Worm (Caenorhabditis elegans) whole organism, L4 larva: ENCODE data around the gene K07D4.5.

Experiments
- F44E2.7 ChIP-seq: fragments of 200-800 bp; sonication (Bioruptor generic); IDR thresholded peaks from 2 replicates; pipeline ENCODE4 v2.1.2; 2022; ENCODE audit warnings: missing genetic modification characterization, missing compliant biosample characterization
- ZK337.2 ChIP-seq: fragments of 200-800 bp; sonication (Bioruptor generic); IDR thresholded peaks from 2 replicates; pipeline ENCODE4 v1.3.6; 2022; ENCODE audit warnings: missing genetic modification reagents, missing genetic modification characterization, missing compliant biosample characterization
- aha-1 ChIP-seq: fragments of 150-350 bp; peaks from one replicate; lab custom pipeline; 2014; ENCODE audit warnings: missing biosample characterization, missing genetic modification characterization
- ama-1 ChIP-seq: fragments of 150-350 bp; optimal IDR thresholded peaks from 2 replicates; lab custom pipeline; 2014; ENCODE audit warnings: inconsistent platforms, mixed read lengths
- ceh-62 ChIP-seq: sonication (generic microtip); optimal IDR thresholded peaks from 2 replicates; lab custom pipeline; 2017; ENCODE audit warnings: missing biosample characterization, missing genetic modification characterization
- lin-29 ChIP-seq: fragments of 200-800 bp; sonication (Bioruptor generic); IDR thresholded peaks from 2 replicates; pipeline ENCODE4 v1.3.6; 2022; ENCODE audit warnings: missing genetic modification reagents, missing genetic modification characterization, missing compliant biosample characterization
- mes-2 ChIP-seq: sonication (generic microtip); optimal IDR thresholded peaks from 2 replicates; lab custom pipeline; 2016; ENCODE audit warnings: missing genotype, mild to moderate bottlenecking, missing genetic modification characterization, missing compliant biosample characterization; ENCODE audit not compliant: poor library complexity, severe bottlenecking
- nhr-102 ChIP-seq: sonication (generic microtip); optimal IDR thresholded peaks from 2 replicates; lab custom pipeline; 2016; ENCODE audit warnings: mild to moderate bottlenecking, missing genetic modification characterization, moderate library complexity, missing compliant biosample characterization
- nhr-237 ChIP-seq: sonication (generic microtip); optimal IDR thresholded peaks from 2 replicates; lab custom pipeline; 2017; ENCODE audit warnings: missing biosample characterization, missing genetic modification characterization
- pqm-1 ChIP-seq: sonication (generic microtip); optimal IDR thresholded peaks from 2 replicates; lab custom pipeline; 2017; ENCODE audit warnings: missing biosample characterization, missing genetic modification characterization
- sdz-12 ChIP-seq: fragments of 200-800 bp; sonication (Bioruptor generic); optimal IDR thresholded peaks from 2 replicates; lab custom pipeline; 2018; ENCODE audit warnings: mild to moderate bottlenecking, missing genetic modification characterization, missing compliant biosample characterization
- skn-1 ChIP-seq: fragments of 150-350 bp; optimal IDR thresholded peaks from 2 replicates; lab custom pipeline; 2014; ENCODE audit warnings: missing biosample characterization, missing genetic modification characterization
- unc-62 ChIP-seq, 3 experiments: fragments of 150-350 bp in 1 of 3; sonication (generic microtip); optimal IDR thresholded peaks in 2 of 3; peaks in 1 of 3; 1 replicate in 1 of 3; 2 replicates in 2 of 3; lab custom pipeline; 2014 to 2017; ENCODE audit warnings: missing biosample characterization in 3 of 3, missing genetic modification characterization in 3 of 3, missing genetic modification reagents in 3 of 3, missing genotype in 1 of 3

The K07D4.5 gene

ce11 chrII:3974953-3975352 is 50.4 kb downstream of the K07D4.5 start, which contains the start of gene cank-26:
Gene cank-26 (minus strand): TSS chrII:3975065.
- peak in 1 of 2 experiments; percentile 31 for TF ChIP-seq unc-62 (GFP tag; optimal IDR thresholded peaks at IDR 0.05 in 1 of 2; lab: Kevin White, UChicago)
- no peak for TF ChIP-seq unc-62 (tag; optimal IDR thresholded peaks at IDR 0.05; lab: Kevin White, UChicago)
- no peak for TF ChIP-seq lin-29 (GFP tag; lab: Robert Waterston, UW)
- TF ChIP-seq F44E2.7 (GFP tag; lab: Robert Waterston, UW), result no peak
- TF ChIP-seq sdz-12 (GFP tag; lab: Kevin White, UChicago), result no peak
- TF ChIP-seq ZK337.2, result no peak
- no peak for TF ChIP-seq pqm-1
- TF ChIP-seq aha-1 (tag; lab: Kevin White, UChicago), result peak; percentile 28
- TF ChIP-seq nhr-102 (tag; lab: Kevin White, UChicago), result no peak
- TF ChIP-seq nhr-237 (tag; lab: Kevin White, UChicago), result no peak
- no peak for TF ChIP-seq skn-1 (tag; lab: Kevin White, UChicago)
- no peak for TF ChIP-seq ceh-62

DNA sequence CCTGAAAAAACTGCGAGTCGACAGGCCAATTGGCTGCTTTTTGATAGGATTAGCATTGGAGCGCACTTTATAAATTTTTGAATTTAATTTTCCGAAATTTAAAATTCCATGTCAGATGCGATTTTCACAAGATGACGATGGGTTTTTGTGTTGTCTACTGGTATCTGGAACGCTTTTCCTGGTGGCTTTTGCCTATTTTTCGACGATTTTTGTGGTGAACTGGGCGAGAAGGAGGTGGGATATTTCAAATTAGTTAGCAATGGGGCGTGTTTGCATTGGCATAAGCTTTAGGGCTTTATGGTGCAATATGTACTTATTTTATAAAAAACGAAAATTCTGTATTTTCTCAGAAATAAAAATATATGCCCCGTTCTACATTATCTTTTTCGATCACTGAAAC is 53.2 kb downstream of the K07D4.5 start, which contains the start of gene K10G6.9:
Gene K10G6.9, plus strand, starts transcription at position 110 of the 400 bp plus-strand sequence.
- TF ChIP-seq mes-2, result peak; percentile 12
- TF ChIP-seq unc-62 (GFP tag; optimal IDR thresholded peaks at IDR 0.05 in 1 of 2; lab: Kevin White, UChicago), result peak in 1 of 2 experiments; percentile 59
- TF ChIP-seq unc-62 (tag; optimal IDR thresholded peaks at IDR 0.05; lab: Kevin White, UChicago), result no peak
- peak; percentile 61 for TF ChIP-seq ama-1 (lab: Kevin White, UChicago)
- TF ChIP-seq skn-1 (tag; lab: Kevin White, UChicago), result no peak
